Worm (Caenorhabditis elegans) whole organism, mixed stage, embryonic: ENCODE data around the gene col-186.

Source experiments
- blmp-1 ChIP-seq: fragments of 150-350 bp; optimal IDR thresholded peaks from 2 replicates; lab custom pipeline; 2014; ENCODE audit warnings: missing biosample characterization, missing genetic modification characterization
- ces-1 ChIP-seq: fragments of 150-350 bp; optimal IDR thresholded peaks from 2 replicates; lab custom pipeline; 2014; ENCODE audit warnings: missing biosample characterization, missing genetic modification reagents, missing genetic modification characterization
- mls-2 ChIP-seq: sonication (generic microtip); optimal IDR thresholded peaks from 2 replicates; lab custom pipeline; 2016; ENCODE audit warnings: mild to moderate bottlenecking, missing genetic modification characterization, moderate library complexity, missing compliant biosample characterization
- nhr-12 ChIP-seq: fragments of 150-350 bp; optimal IDR thresholded peaks from 2 replicates; lab custom pipeline; 2014; ENCODE audit warnings: missing biosample characterization, missing genetic modification characterization
- nhr-237 ChIP-seq: fragments of 150-350 bp; optimal IDR thresholded peaks from 2 replicates; lab custom pipeline; 2014; ENCODE audit warnings: missing biosample characterization, missing genetic modification characterization
- nhr-28 ChIP-seq: fragments of 150-350 bp; optimal IDR thresholded peaks from 2 replicates; lab custom pipeline; 2014; ENCODE audit warnings: missing biosample characterization, missing genetic modification characterization
- nhr-76 ChIP-seq: sonication (generic microtip); optimal IDR thresholded peaks from 2 replicates; lab custom pipeline; 2017; ENCODE audit warnings: missing biosample characterization, missing genetic modification characterization
- snpc-4 ChIP-seq: fragments of 150-350 bp; optimal IDR thresholded peaks from 2 replicates; lab custom pipeline; 2014; ENCODE audit warnings: missing biosample characterization, missing genetic modification characterization
- unc-39 ChIP-seq: fragments of 150-350 bp; optimal IDR thresholded peaks from 2 replicates; lab custom pipeline; 2014; ENCODE audit warnings: missing biosample characterization, missing genetic modification characterization
- unc-62 ChIP-seq: fragments of 150-350 bp; optimal IDR thresholded peaks from 2 replicates; lab custom pipeline; 2014; ENCODE audit warnings: missing biosample characterization, missing genetic modification reagents, missing genetic modification characterization
- zip-8 ChIP-seq: fragments of 150-350 bp; optimal IDR thresholded peaks from 2 replicates; lab custom pipeline; 2014; ENCODE audit warnings: missing biosample characterization, missing genetic modification characterization
- ztf-11 ChIP-seq: fragments of 150-350 bp; optimal IDR thresholded peaks from 2 replicates; lab custom pipeline; 2014; ENCODE audit warnings: missing biosample characterization, missing genetic modification characterization

DNA sequence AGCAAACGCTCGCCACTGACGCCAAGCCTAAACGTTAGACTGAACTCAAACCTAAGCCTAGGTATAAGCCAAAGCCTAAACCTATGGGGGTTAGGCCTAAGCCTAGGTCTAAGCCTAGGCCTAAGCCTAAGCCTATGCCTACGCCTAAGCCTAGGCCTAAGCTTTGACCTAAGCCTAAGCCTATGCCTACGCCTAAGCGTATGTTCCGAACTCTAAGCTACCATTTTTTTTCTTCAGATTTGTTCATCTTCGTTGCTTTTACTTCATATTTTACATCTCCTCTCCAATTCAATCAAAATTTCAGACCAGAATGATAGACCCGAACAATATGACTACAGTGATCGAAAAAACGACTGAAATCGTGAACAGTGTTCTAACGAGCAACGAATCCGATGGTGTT, 41.0 kb upstream of the col-186 start, which contains the start of gene npr-33:
- TF ChIP-seq ces-1 (GFP tag; lab: Kevin White, UChicago): no peak
- no peak for TF ChIP-seq nhr-237
- no peak for TF ChIP-seq ztf-11 (tag; lab: Kevin White, UChicago)
- TF ChIP-seq unc-62: no peak
- no peak for TF ChIP-seq nhr-76
- no peak for TF ChIP-seq mls-2 (tag; lab: Kevin White, UChicago)
- TF ChIP-seq nhr-28 (tag; lab: Kevin White, UChicago): no peak
- no peak for TF ChIP-seq snpc-4 (tag; lab: Kevin White, UChicago)
- TF ChIP-seq nhr-12 (tag; lab: Kevin White, UChicago): no peak
- no peak for TF ChIP-seq blmp-1 (tag; lab: Kevin White, UChicago)
- TF ChIP-seq zip-8 (tag; lab: Kevin White, UChicago): no peak
- TF ChIP-seq unc-39 (tag; lab: Kevin White, UChicago): no peak
